Worm (Caenorhabditis elegans) whole organism, L4 larva: ENCODE measurements around the gene C04F6.7.

Experiments used
- F44E2.7 ChIP-seq: fragments of 200-800 bp; sonication (Bioruptor generic); IDR thresholded peaks from 2 replicates; pipeline ENCODE4 v2.1.2; 2022; ENCODE audit warnings: missing genetic modification characterization, missing compliant biosample characterization
- F49E8.2 ChIP-seq: sonication (generic microtip); optimal IDR thresholded peaks from 2 replicates; lab custom pipeline; 2016; ENCODE audit warnings: missing compliant biosample characterization, mild to moderate bottlenecking, missing genetic modification characterization, borderline replicate concordance
- R02D3.7 ChIP-seq: fragments of 150-350 bp; sonication (generic microtip); optimal IDR thresholded peaks from 3 replicates; lab custom pipeline; 2014; ENCODE audit warnings: missing biosample characterization, missing genetic modification characterization
- Y48G9A.11 ChIP-seq: fragments of 200-800 bp; sonication (Bioruptor generic); IDR thresholded peaks from 2 replicates; pipeline ENCODE4 v1.3.6; 2022; ENCODE audit warnings: missing genetic modification reagents, missing genetic modification characterization, missing compliant biosample characterization
- Y5F2A.4 ChIP-seq: fragments of 200-800 bp; sonication (Bioruptor generic); optimal IDR thresholded peaks from 2 replicates; lab custom pipeline; 2018; ENCODE audit warnings: mild to moderate bottlenecking, missing genetic modification characterization, missing compliant biosample characterization
- Y75B8A.6 ChIP-seq: fragments of 200-800 bp; sonication (Bioruptor generic); IDR thresholded peaks from 2 replicates; pipeline ENCODE4 v1.3.6; 2022; ENCODE audit warnings: missing genetic modification reagents, missing genetic modification characterization, missing compliant biosample characterization
- ZK337.2 ChIP-seq: fragments of 200-800 bp; sonication (Bioruptor generic); IDR thresholded peaks from 2 replicates; pipeline ENCODE4 v1.3.6; 2022; ENCODE audit warnings: missing genetic modification reagents, missing genetic modification characterization, missing compliant biosample characterization
- ZK546.5 ChIP-seq, 2 experiments: sonication (generic microtip); optimal IDR thresholded peaks; 2 replicates each; lab custom pipeline; 2017; ENCODE audit warnings: missing biosample characterization in 2 of 2, missing genetic modification characterization in 2 of 2
- aha-1 ChIP-seq: fragments of 150-350 bp; peaks from one replicate; lab custom pipeline; 2014; ENCODE audit warnings: missing biosample characterization, missing genetic modification characterization
- attf-4 ChIP-seq: sonication (generic microtip); optimal IDR thresholded peaks from 3 replicates; lab custom pipeline; 2017; ENCODE audit warnings: missing biosample characterization, missing genetic modification characterization
- ceh-32 ChIP-seq: sonication (generic microtip); optimal IDR thresholded peaks from 2 replicates; lab custom pipeline; 2016; ENCODE audit warnings: mild to moderate bottlenecking, missing genetic modification characterization, missing compliant biosample characterization; ENCODE audit not compliant: poor library complexity
- ceh-44 ChIP-seq: fragments of 200-800 bp; sonication (Bioruptor generic); IDR thresholded peaks from 2 replicates; pipeline ENCODE4 v1.3.6; 2022; ENCODE audit warnings: missing genetic modification reagents, missing genetic modification characterization, missing compliant biosample characterization
- ceh-62 ChIP-seq: sonication (generic microtip); optimal IDR thresholded peaks from 2 replicates; lab custom pipeline; 2017; ENCODE audit warnings: missing biosample characterization, missing genetic modification characterization
- ces-1 ChIP-seq: fragments of 150-350 bp; sonication (generic microtip); optimal IDR thresholded peaks from 4 replicates; lab custom pipeline; 2014; ENCODE audit warnings: missing biosample characterization, missing genetic modification reagents, missing genetic modification characterization
- daf-19 ChIP-seq: fragments of 200-800 bp; sonication (Bioruptor generic); conservative IDR thresholded peaks from 2 replicates; pipeline ENCODE4 v1.3.6; 2022; ENCODE audit warnings: missing genetic modification characterization, missing compliant biosample characterization
- dmd-8 ChIP-seq: fragments of 200-800 bp; sonication (Bioruptor generic); IDR thresholded peaks from 2 replicates; pipeline ENCODE4 v1.3.6; 2022; ENCODE audit warnings: missing genetic modification characterization, missing compliant biosample characterization
- dpl-1 ChIP-seq: fragments of 150-350 bp; optimal IDR thresholded peaks from 2 replicates; lab custom pipeline; 2014; ENCODE audit warnings: missing biosample characterization, missing genetic modification reagents, missing genetic modification characterization
- dve-1 ChIP-seq: sonication (generic microtip); optimal IDR thresholded peaks from 2 replicates; lab custom pipeline; 2017; ENCODE audit warnings: antibody characterized with exemption, mild to moderate bottlenecking, missing genetic modification characterization, missing compliant biosample characterization; ENCODE audit not compliant: insufficient read depth
- gei-8 ChIP-seq: fragments of 200-800 bp; sonication (Bioruptor generic); optimal IDR thresholded peaks from 2 replicates; lab custom pipeline; 2018; ENCODE audit warnings: mild to moderate bottlenecking, missing genetic modification characterization, missing compliant biosample characterization
- hlh-30 ChIP-seq: sonication (generic microtip); optimal IDR thresholded peaks from 2 replicates; lab custom pipeline; 2017; ENCODE audit warnings: antibody characterized with exemption, mild to moderate bottlenecking, missing genetic modification characterization, missing compliant biosample characterization; ENCODE audit not compliant: insufficient read depth
- lim-7 ChIP-seq: fragments of 200-800 bp; sonication (Bioruptor generic); IDR thresholded peaks from 2 replicates; pipeline ENCODE4 v1.3.6; 2022; ENCODE audit warnings: missing genetic modification characterization, missing compliant biosample characterization
- lin-13 ChIP-seq: fragments of 150-350 bp; optimal IDR thresholded peaks from 2 replicates; lab custom pipeline; 2014; ENCODE audit warnings: missing biosample characterization, missing genetic modification reagents, missing genetic modification characterization
- lin-15B ChIP-seq: fragments of 150-350 bp; sonication (generic microtip); optimal IDR thresholded peaks from 3 replicates; lab custom pipeline; 2014; ENCODE audit warnings: missing biosample characterization, missing genetic modification characterization
- lin-29 ChIP-seq: fragments of 200-800 bp; sonication (Bioruptor generic); IDR thresholded peaks from 2 replicates; pipeline ENCODE4 v1.3.6; 2022; ENCODE audit warnings: missing genetic modification reagents, missing genetic modification characterization, missing compliant biosample characterization
- lin-39 ChIP-seq: fragments of 150-350 bp; optimal IDR thresholded peaks from 2 replicates; lab custom pipeline; 2014; ENCODE audit warnings: missing biosample characterization, missing genetic modification reagents, missing genetic modification characterization
- lir-3 ChIP-seq: sonication (generic microtip); optimal IDR thresholded peaks from 2 replicates; lab custom pipeline; 2016; ENCODE audit warnings: mild to moderate bottlenecking, missing genetic modification characterization, missing compliant biosample characterization
- lsy-2 ChIP-seq, 2 experiments: fragments of 150-350 bp in 1 of 2; sonication (generic microtip) in 1 of 2; optimal IDR thresholded peaks; 2 replicates each; lab custom pipeline; 2014 to 2017; ENCODE audit warnings: missing biosample characterization in 2 of 2, missing genetic modification characterization in 2 of 2
- madf-5 ChIP-seq, 2 experiments: fragments of 200-800 bp; sonication (Bioruptor generic); IDR thresholded peaks; 2 replicates each; pipeline ENCODE4 v1.3.6; 2022; ENCODE audit warnings: missing compliant biosample characterization in 2 of 2, missing genetic modification characterization in 2 of 2
- madf-9 ChIP-seq: fragments of 200-800 bp; sonication (Bioruptor generic); conservative IDR thresholded peaks from 2 replicates; pipeline ENCODE4 v1.3.6; 2022; ENCODE audit warnings: missing genetic modification reagents, missing genetic modification characterization, missing compliant biosample characterization
- mdl-1 ChIP-seq, 2 experiments: fragments of 150-350 bp in 1 of 2; sonication (generic microtip) in 1 of 2; optimal IDR thresholded peaks; 2 replicates each; lab custom pipeline; 2014 to 2017; ENCODE audit warnings: missing biosample characterization in 2 of 2, missing genetic modification characterization in 2 of 2
- mdt-29 ChIP-seq: fragments of 200-800 bp; sonication (Bioruptor generic); IDR thresholded peaks from 2 replicates; pipeline ENCODE4 v1.3.6; 2022; ENCODE audit warnings: missing genetic modification reagents, missing genetic modification characterization, missing compliant biosample characterization
- mes-2 ChIP-seq: sonication (generic microtip); optimal IDR thresholded peaks from 2 replicates; lab custom pipeline; 2016; ENCODE audit warnings: missing genotype, mild to moderate bottlenecking, missing genetic modification characterization, missing compliant biosample characterization; ENCODE audit not compliant: poor library complexity, severe bottlenecking
- mxl-2 ChIP-seq: fragments of 200-800 bp; sonication (Bioruptor generic); conservative IDR thresholded peaks from 2 replicates; pipeline ENCODE4 v1.3.6; 2022; ENCODE audit warnings: missing genetic modification reagents, missing genetic modification characterization, missing compliant biosample characterization
- nhr-102 ChIP-seq: sonication (generic microtip); optimal IDR thresholded peaks from 2 replicates; lab custom pipeline; 2016; ENCODE audit warnings: mild to moderate bottlenecking, missing genetic modification characterization, moderate library complexity, missing compliant biosample characterization
- nhr-11 ChIP-seq: fragments of 150-350 bp; optimal IDR thresholded peaks from 2 replicates; lab custom pipeline; 2014; ENCODE audit warnings: missing biosample characterization, missing genetic modification characterization
- nhr-237 ChIP-seq: sonication (generic microtip); optimal IDR thresholded peaks from 2 replicates; lab custom pipeline; 2017; ENCODE audit warnings: missing biosample characterization, missing genetic modification characterization
- nhr-28 ChIP-seq: fragments of 150-350 bp; optimal IDR thresholded peaks from 2 replicates; lab custom pipeline; 2014; ENCODE audit warnings: missing biosample characterization, missing genetic modification characterization
- nhr-42 ChIP-seq: fragments of 200-800 bp; sonication (Bioruptor generic); IDR thresholded peaks from 2 replicates; pipeline ENCODE4 v1.3.6; 2022; ENCODE audit warnings: missing genetic modification characterization, missing compliant biosample characterization
- nhr-76 ChIP-seq: fragments of 150-350 bp; optimal IDR thresholded peaks from 2 replicates; lab custom pipeline; 2014; ENCODE audit warnings: missing biosample characterization, missing genetic modification characterization
- pha-4 ChIP-seq, 2 experiments: fragments of 150-350 bp in 1 of 2; fragments of 200-800 bp in 1 of 2; sonication (Bioruptor generic) in 1 of 2; IDR thresholded peaks in 1 of 2; optimal IDR thresholded peaks in 1 of 2; 2 replicates each; pipeline versions ENCODE4 v1.3.6 to Lab custom; 2014 to 2022; ENCODE audit warnings: missing genetic modification characterization in 2 of 2, missing genetic modification reagents in 2 of 2, missing biosample characterization in 1 of 2, missing compliant biosample characterization in 1 of 2
- rbr-2 ChIP-seq: sonication (generic microtip); optimal IDR thresholded peaks from 2 replicates; lab custom pipeline; 2016; ENCODE audit warnings: missing genotype, missing genetic modification characterization, missing compliant biosample characterization
- saeg-2 ChIP-seq: fragments of 200-800 bp; sonication (Bioruptor generic); IDR thresholded peaks from 2 replicates; pipeline ENCODE4 v1.3.6; 2022; ENCODE audit warnings: missing genetic modification reagents, missing genetic modification characterization, missing compliant biosample characterization
- set-16 ChIP-seq: fragments of 200-800 bp; sonication (Bioruptor generic); IDR thresholded peaks from 2 replicates; pipeline ENCODE4 v1.3.6; 2022; ENCODE audit warnings: missing genetic modification reagents, missing genetic modification characterization, missing compliant biosample characterization
- snpc-1.2 ChIP-seq: fragments of 200-800 bp; sonication (Bioruptor generic); IDR thresholded peaks from 2 replicates; pipeline ENCODE4 v1.3.6; 2022; ENCODE audit warnings: missing genetic modification reagents, missing genetic modification characterization, missing compliant biosample characterization
- spr-1 ChIP-seq: sonication (generic microtip); optimal IDR thresholded peaks from 2 replicates; lab custom pipeline; 2016; ENCODE audit warnings: mild to moderate bottlenecking, missing genetic modification characterization, missing compliant biosample characterization
- unc-130 ChIP-seq: sonication (generic microtip); optimal IDR thresholded peaks from 2 replicates; lab custom pipeline; 2016; ENCODE audit warnings: missing genetic modification reagents, missing genetic modification characterization, missing compliant biosample characterization
- unc-39 ChIP-seq: sonication (generic microtip); optimal IDR thresholded peaks from 2 replicates; lab custom pipeline; 2017; ENCODE audit warnings: missing biosample characterization, missing genetic modification characterization
- zfp-2 ChIP-seq: sonication (generic microtip); optimal IDR thresholded peaks from 2 replicates; lab custom pipeline; 2016; ENCODE audit warnings: mild to moderate bottlenecking, missing genetic modification characterization, missing compliant biosample characterization
- ztf-11 ChIP-seq: fragments of 150-350 bp; optimal IDR thresholded peaks from 2 replicates; lab custom pipeline; 2014; ENCODE audit warnings: missing biosample characterization, missing genetic modification characterization
- ztf-7 ChIP-seq: fragments of 150-350 bp; optimal IDR thresholded peaks from 2 replicates; lab custom pipeline; 2014; ENCODE audit warnings: missing biosample characterization, missing genetic modification characterization

The C04F6.7 gene

ce11 chrX:3371264-3371663 lies 47.7 kb downstream of the C04F6.7 start (continued):
- TF ChIP-seq ZK546.5 (tag; optimal IDR thresholded peaks at IDR 0.05; lab: Kevin White, UChicago) (no peak), dmd-8 (GFP tag; lab: Robert Waterston, UW) (peak; percentile 92), lin-39 (tag; lab: Kevin White, UChicago) (no peak), nhr-42 (GFP tag; lab: Robert Waterston, UW) (peak; percentile 81), Y48G9A.11 (GFP tag; lab: Robert Waterston, UW) (peak; percentile 82), madf-5 (GFP tag; IDR thresholded peaks at IDR 0.05; lab: Robert Waterston, UW) (peak; percentile 80 to 82; a peak in 2 of 4 replicates), unc-39 (tag; lab: Kevin White, UChicago) (no peak), ceh-62 (no peak), nhr-102 (tag; lab: Kevin White, UChicago) (peak; percentile 77), lim-7 (peak; percentile 93), spr-1 (tag; lab: Kevin White, UChicago) (peak; percentile 29), mxl-2 (peak; percentile 70; the same call in 1 of the 2 replicates), mes-2 (tag; lab: Kevin White, UChicago) (peak; percentile 87), nhr-28 (peak; percentile 37), snpc-1.2 (peak; percentile 89), daf-19 (peak; percentile 93), R02D3.7 (no peak), mdt-29 (GFP tag; lab: Robert Waterston, UW) (peak; percentile 81; the same call in 1 of the 2 replicates), nhr-237 (tag; lab: Kevin White, UChicago) (no peak), nhr-76 (tag; lab: Kevin White, UChicago) (no peak), ces-1 (GFP tag; lab: Kevin White, UChicago) (no peak), Y75B8A.6 (no peak), nhr-11 (peak; percentile 33), attf-4 (tag; lab: Kevin White, UChicago) (no peak), lin-13 (GFP tag; lab: Kevin White, UChicago) (peak; percentile 23), dpl-1 (GFP tag; lab: Kevin White, UChicago) (no peak), F44E2.7 (GFP tag; lab: Robert Waterston, UW) (peak; percentile 96), saeg-2 (GFP tag; lab: Robert Waterston, UW) (peak; percentile 71; the same call in 1 of the 2 replicates), mdl-1 (tag; optimal IDR thresholded peaks at IDR 0.05; lab: Kevin White, UChicago) (peak in 1 of 2 experiments; percentile 56), ZK337.2 (GFP tag; lab: Robert Waterston, UW) (no peak), rbr-2 (tag; lab: Kevin White, UChicago) (peak; percentile 79), F49E8.2 (tag; lab: Kevin White, UChicago) (peak; percentile 37), lin-29 (GFP tag; lab: Robert Waterston, UW) (peak; percentile 75), ceh-44 (GFP tag; lab: Robert Waterston, UW) (peak; percentile 95), Y5F2A.4 (GFP tag; lab: Kevin White, UChicago) (peak; percentile 62), gei-8 (GFP tag; lab: Kevin White, UChicago) (peak; percentile 81), pha-4 (GFP tag; IDR thresholded peaks at IDR 0.05; lab: Robert Waterston, UW) (peak; percentile 90), pha-4 (tag; optimal IDR thresholded peaks at IDR 0.05; lab: Kevin White, UChicago) (peak; percentile 34), ztf-11 (tag; lab: Kevin White, UChicago) (no peak), lin-15B (no peak), unc-130 (GFP tag; lab: Kevin White, UChicago) (peak; percentile 44), lsy-2 (tag; optimal IDR thresholded peaks at IDR 0.05; lab: Kevin White, UChicago) (peak in 1 of 2 experiments; percentile 63), lir-3 (tag; lab: Kevin White, UChicago) (peak; percentile 34), zfp-2 (tag; lab: Kevin White, UChicago) (no peak), ztf-7 (tag; lab: Kevin White, UChicago) (peak; percentile 55), hlh-30 (tag; lab: Kevin White, UChicago) (peak; percentile 72), aha-1 (peak; percentile 99), dve-1 (peak; percentile 56), set-16 (GFP tag; lab: Robert Waterston, UW) (no peak), ceh-32 (peak; percentile 22), madf-9 (peak; percentile 93)
